Worm (Caenorhabditis elegans) whole organism, L2 larva: ENCODE results near the gene W08E12.9.

Experiments
- C34F6.9 ChIP-seq: fragments of 150-350 bp; optimal IDR thresholded peaks from 2 replicates; lab custom pipeline; 2014; ENCODE audit warnings: missing biosample characterization, missing genetic modification characterization
- F13H6.1 ChIP-seq: sonication (generic microtip); optimal IDR thresholded peaks from 2 replicates; lab custom pipeline; 2016; ENCODE audit warnings: missing genetic modification characterization, missing compliant biosample characterization
- R02D3.7 ChIP-seq: fragments of 150-350 bp; optimal IDR thresholded peaks from 2 replicates; lab custom pipeline; 2014; ENCODE audit warnings: missing biosample characterization, missing genetic modification characterization
- Y55F3AM.14 ChIP-seq: fragments of 200-800 bp; sonication (Bioruptor generic); optimal IDR thresholded peaks from 2 replicates; lab custom pipeline; 2018; ENCODE audit warnings: mild to moderate bottlenecking, missing genetic modification characterization, missing compliant biosample characterization
- ZK546.5 ChIP-seq: sonication (generic microtip); optimal IDR thresholded peaks from 2 replicates; lab custom pipeline; 2017; ENCODE audit warnings: missing biosample characterization, missing genetic modification characterization
- alr-1 ChIP-seq: fragments of 150-350 bp; optimal IDR thresholded peaks from 2 replicates; lab custom pipeline; 2014; ENCODE audit warnings: missing biosample characterization, missing genetic modification characterization
- aly-2 ChIP-seq: fragments of 150-350 bp; optimal IDR thresholded peaks from 2 replicates; lab custom pipeline; 2014; ENCODE audit warnings: missing biosample characterization, missing genetic modification characterization
- ama-1 ChIP-seq: fragments of 150-350 bp; optimal IDR thresholded peaks from 2 replicates; lab custom pipeline; 2018; ENCODE audit warnings: inconsistent platforms
- blmp-1 ChIP-seq: sonication (generic microtip); optimal IDR thresholded peaks from 2 replicates; lab custom pipeline; 2017; ENCODE audit warnings: missing genetic modification characterization, mild to moderate bottlenecking, missing compliant biosample characterization, antibody characterized with exemption, moderate library complexity; ENCODE audit not compliant: insufficient read depth
- ceh-16 ChIP-seq: fragments of 150-350 bp; optimal IDR thresholded peaks from 2 replicates; lab custom pipeline; 2014; ENCODE audit warnings: missing biosample characterization, missing genetic modification characterization
- ceh-82 ChIP-seq: fragments of 150-350 bp; optimal IDR thresholded peaks from 2 replicates; lab custom pipeline; 2014; ENCODE audit warnings: missing biosample characterization, missing genetic modification characterization
- crh-2 ChIP-seq: sonication (generic microtip); optimal IDR thresholded peaks from 2 replicates; lab custom pipeline; 2017; ENCODE audit warnings: missing biosample characterization, missing genetic modification characterization
- dmd-4 ChIP-seq: sonication (generic microtip); optimal IDR thresholded peaks from 2 replicates; lab custom pipeline; 2017; ENCODE audit warnings: missing biosample characterization, missing genetic modification characterization
- egl-27 ChIP-seq: sonication (generic microtip); optimal IDR thresholded peaks from 3 replicates; lab custom pipeline; 2017; ENCODE audit warnings: missing biosample characterization, missing genetic modification reagents, missing genetic modification characterization
- elt-1 ChIP-seq: fragments of 150-350 bp; optimal IDR thresholded peaks from 2 replicates; lab custom pipeline; 2014; ENCODE audit warnings: missing biosample characterization, missing genetic modification characterization
- elt-3 ChIP-seq: sonication (generic microtip); optimal IDR thresholded peaks from 2 replicates; lab custom pipeline; 2017; ENCODE audit warnings: missing biosample characterization, missing genetic modification characterization
- fos-1 ChIP-seq: fragments of 150-350 bp; optimal IDR thresholded peaks from 2 replicates; lab custom pipeline; 2014; ENCODE audit warnings: missing biosample characterization, missing genetic modification characterization
- gmeb-1 ChIP-seq: fragments of 150-350 bp; optimal IDR thresholded peaks from 2 replicates; lab custom pipeline; 2014; ENCODE audit warnings: missing biosample characterization, missing genetic modification characterization
- lin-11 ChIP-seq: fragments of 150-350 bp; sonication (generic microtip); optimal IDR thresholded peaks from 2 replicates; lab custom pipeline; 2014; ENCODE audit warnings: missing biosample characterization, missing genetic modification characterization, inconsistent platforms, mixed read lengths
- lin-13 ChIP-seq: fragments of 150-350 bp; optimal IDR thresholded peaks from 2 replicates; lab custom pipeline; 2014; ENCODE audit warnings: missing biosample characterization, missing genetic modification reagents, missing genetic modification characterization
- lin-39 ChIP-seq: fragments of 150-350 bp; optimal IDR thresholded peaks from 2 replicates; lab custom pipeline; 2014; ENCODE audit warnings: missing biosample characterization, missing genetic modification reagents, missing genetic modification characterization
- lsy-2 ChIP-seq, 2 experiments: fragments of 150-350 bp in 1 of 2; sonication (generic microtip) in 1 of 2; optimal IDR thresholded peaks; 2 replicates each; lab custom pipeline; 2014 to 2017; ENCODE audit warnings: missing biosample characterization in 2 of 2, missing genetic modification characterization in 2 of 2
- mab-5 ChIP-seq: fragments of 150-350 bp; optimal IDR thresholded peaks from 2 replicates; lab custom pipeline; 2014; ENCODE audit warnings: missing biosample characterization, missing genetic modification characterization
- mbf-1 ChIP-seq: sonication (generic microtip); optimal IDR thresholded peaks from 2 replicates; lab custom pipeline; 2017; ENCODE audit warnings: missing biosample characterization, missing genetic modification characterization
- mdl-1 ChIP-seq, 2 experiments: fragments of 150-350 bp in 1 of 2; sonication (generic microtip) in 1 of 2; optimal IDR thresholded peaks; 2 replicates each; lab custom pipeline; 2017; ENCODE audit warnings: missing biosample characterization in 2 of 2, missing genetic modification characterization in 2 of 2
- nhr-10 ChIP-seq: sonication (generic microtip); optimal IDR thresholded peaks from 2 replicates; lab custom pipeline; 2017; ENCODE audit warnings: missing biosample characterization, missing genetic modification characterization
- nhr-11 ChIP-seq: fragments of 150-350 bp; optimal IDR thresholded peaks from 2 replicates; lab custom pipeline; 2014; ENCODE audit warnings: missing biosample characterization, missing genetic modification characterization
- nhr-12 ChIP-seq: fragments of 150-350 bp; optimal IDR thresholded peaks from 2 replicates; lab custom pipeline; 2014; ENCODE audit warnings: missing biosample characterization, missing genetic modification characterization
- nhr-129 ChIP-seq: fragments of 150-350 bp; optimal IDR thresholded peaks from 2 replicates; lab custom pipeline; 2014; ENCODE audit warnings: missing biosample characterization, missing genetic modification characterization
- nhr-21 ChIP-seq: fragments of 150-350 bp; optimal IDR thresholded peaks from 2 replicates; lab custom pipeline; 2014; ENCODE audit warnings: missing biosample characterization, missing genetic modification characterization
- nhr-23 ChIP-seq: fragments of 150-350 bp; optimal IDR thresholded peaks from 2 replicates; lab custom pipeline; 2014; ENCODE audit warnings: missing biosample characterization, missing genetic modification reagents, missing genetic modification characterization
- nhr-237 ChIP-seq: fragments of 150-350 bp; optimal IDR thresholded peaks from 2 replicates; lab custom pipeline; 2014; ENCODE audit warnings: missing biosample characterization, missing genetic modification characterization
- nhr-25 ChIP-seq: fragments of 150-350 bp; sonication (generic microtip); optimal IDR thresholded peaks from 3 replicates; lab custom pipeline; 2014; ENCODE audit warnings: missing biosample characterization, missing genetic modification characterization
- nhr-6 ChIP-seq: fragments of 150-350 bp; optimal IDR thresholded peaks from 2 replicates; lab custom pipeline; 2014; ENCODE audit warnings: missing biosample characterization, missing genetic modification characterization
- nhr-77 ChIP-seq: fragments of 150-350 bp; optimal IDR thresholded peaks from 2 replicates; lab custom pipeline; 2014; ENCODE audit warnings: missing biosample characterization, missing genetic modification characterization
- peb-1 ChIP-seq: fragments of 150-350 bp; optimal IDR thresholded peaks from 2 replicates; lab custom pipeline; 2014; ENCODE audit warnings: missing biosample characterization, missing genetic modification characterization
- sem-4 ChIP-seq: fragments of 150-350 bp; optimal IDR thresholded peaks from 2 replicates; lab custom pipeline; 2014; ENCODE audit warnings: missing biosample characterization, missing genetic modification reagents, missing genetic modification characterization
- skn-1 ChIP-seq: sonication (generic microtip); optimal IDR thresholded peaks from 2 replicates; lab custom pipeline; 2017; ENCODE audit warnings: missing biosample characterization, missing genetic modification characterization
- sma-3 ChIP-seq: sonication (generic microtip); optimal IDR thresholded peaks from 2 replicates; lab custom pipeline; 2016; ENCODE audit warnings: missing genetic modification reagents, missing genetic modification characterization, missing compliant biosample characterization
- sma-9 ChIP-seq, 2 experiments: fragments of 150-350 bp in 1 of 2; sonication (generic microtip) in 1 of 2; optimal IDR thresholded peaks; 2 replicates each; lab custom pipeline; 2014 to 2016; ENCODE audit warnings: missing genetic modification characterization in 2 of 2, mild to moderate bottlenecking in 1 of 2, missing biosample characterization in 1 of 2, missing compliant biosample characterization in 1 of 2, missing genetic modification reagents in 1 of 2, moderate library complexity in 1 of 2
- snpc-4 ChIP-seq: fragments of 150-350 bp; optimal IDR thresholded peaks from 2 replicates; lab custom pipeline; 2014; ENCODE audit warnings: missing biosample characterization, missing genetic modification characterization
- unc-39 ChIP-seq: fragments of 150-350 bp; optimal IDR thresholded peaks from 2 replicates; lab custom pipeline; 2014; ENCODE audit warnings: missing biosample characterization, missing genetic modification characterization
- unc-55 ChIP-seq: fragments of 150-350 bp; sonication (generic microtip); optimal IDR thresholded peaks from 3 replicates; lab custom pipeline; 2014; ENCODE audit warnings: missing biosample characterization, missing genetic modification reagents, missing genetic modification characterization
- unc-62 ChIP-seq: fragments of 150-350 bp; optimal IDR thresholded peaks from 2 replicates; lab custom pipeline; 2014; ENCODE audit warnings: missing biosample characterization, missing genetic modification reagents, missing genetic modification characterization
- zag-1 ChIP-seq: fragments of 150-350 bp; optimal IDR thresholded peaks from 2 replicates; lab custom pipeline; 2014; ENCODE audit warnings: missing biosample characterization, missing genetic modification characterization
- ztf-1 ChIP-seq: fragments of 200-800 bp; sonication (Bioruptor generic); conservative IDR thresholded peaks from 2 replicates; pipeline ENCODE4 v1.3.6; 2022; ENCODE audit warnings: missing genetic modification characterization, missing compliant biosample characterization
- ztf-11 ChIP-seq: sonication (generic microtip); optimal IDR thresholded peaks from 2 replicates; lab custom pipeline; 2017; ENCODE audit warnings: missing biosample characterization, missing genetic modification characterization
- ztf-4 ChIP-seq: fragments of 150-350 bp; optimal IDR thresholded peaks from 2 replicates; lab custom pipeline; 2014; ENCODE audit warnings: missing biosample characterization, missing genetic modification characterization

W08E12.9 gene

ce11 chrIV:3345484-3345883 lies 38.1 kb upstream of the W08E12.9 start:
- TF ChIP-seq egl-27 (tag; lab: Kevin White, UChicago) = no peak

DNA sequence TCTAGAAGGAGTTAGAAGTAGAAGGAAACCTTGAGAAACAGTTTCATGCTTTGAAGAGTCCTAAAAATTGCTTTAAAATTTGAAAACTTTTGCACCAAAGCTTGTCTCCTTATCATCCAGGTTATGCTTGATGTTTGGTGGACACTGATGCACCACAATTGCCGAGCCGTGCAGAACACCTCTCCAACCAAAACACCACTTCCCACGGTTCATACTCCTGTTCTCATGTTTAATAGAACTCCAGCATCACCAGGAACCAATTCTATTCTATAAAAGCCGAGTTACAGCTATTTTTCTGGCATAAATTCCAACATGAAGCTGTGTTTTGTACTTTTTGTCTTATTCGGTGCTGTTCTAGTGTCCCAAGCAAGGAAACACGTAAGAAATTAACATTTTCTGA lies 33.8 kb upstream of the W08E12.9 start, which contains the start of gene F42A6.2:
TSS of gene F42A6.2 (plus strand) at position 301 of the 400 bp plus-strand sequence.
- TF ChIP-seq unc-55 (GFP tag; lab: Kevin White, UChicago) = no peak

DNA sequence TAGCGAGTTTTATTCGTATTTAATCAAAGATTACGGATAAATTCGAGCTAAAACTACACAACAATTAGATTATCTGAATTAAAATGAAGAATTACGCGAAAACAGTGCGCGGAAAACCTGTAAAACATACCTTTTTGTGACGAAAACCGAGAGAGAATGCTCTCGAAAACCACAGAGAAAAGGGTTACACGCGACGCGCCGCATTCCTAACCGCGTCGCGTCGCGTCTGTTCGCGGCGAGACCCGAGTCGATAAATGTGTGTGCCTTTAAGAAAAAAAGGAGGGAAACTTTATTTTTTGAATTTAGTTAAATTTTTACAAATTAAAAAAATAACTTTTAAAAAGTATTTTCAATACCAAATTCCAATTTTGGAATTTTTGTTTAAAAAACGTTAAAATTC lies 31.3 kb upstream of the W08E12.9 start, which contains the start of gene hrpa-1:
TSS of gene hrpa-1 (minus strand) at position 192 of the 400 bp plus-strand sequence.
- TF ChIP-seq elt-1 (tag; lab: Kevin White, UChicago) (no peak), nhr-10 (tag; lab: Kevin White, UChicago) (no peak), C34F6.9 (tag; lab: Kevin White, UChicago) (peak; percentile 94), elt-3 (tag; lab: Kevin White, UChicago) (no peak), ceh-82 (peak; percentile 62), nhr-25 (tag; lab: Kevin White, UChicago) (peak; percentile 88), unc-39 (tag; lab: Kevin White, UChicago) (no peak), Y55F3AM.14 (GFP tag; lab: Kevin White, UChicago) (no peak), unc-55 (GFP tag; lab: Kevin White, UChicago) (peak; percentile 98), sma-3 (GFP tag; lab: Kevin White, UChicago) (peak; percentile 81), gmeb-1 (peak; percentile 97), alr-1 (no peak), nhr-11 (tag; lab: Kevin White, UChicago) (no peak), lsy-2 (tag; optimal IDR thresholded peaks at IDR 0.05; lab: Kevin White, UChicago) (peak; percentile 85 to 96), F13H6.1 (tag; lab: Kevin White, UChicago) (peak; percentile 76), nhr-129 (tag; lab: Kevin White, UChicago) (peak; percentile 64), dmd-4 (no peak), snpc-4 (peak; percentile 42), egl-27 (tag; lab: Kevin White, UChicago) (peak; percentile 8), sma-9 (GFP tag; optimal IDR thresholded peaks at IDR 0.05; lab: Kevin White, UChicago) (peak; percentile 70), sma-9 (tag; optimal IDR thresholded peaks at IDR 0.05; lab: Kevin White, UChicago) (no peak), nhr-237 (tag; lab: Kevin White, UChicago) (no peak), mbf-1 (tag; lab: Kevin White, UChicago) (no peak), ceh-16 (no peak), ama-1 (lab: Kevin White, UChicago) (peak; percentile 64), peb-1 (tag; lab: Kevin White, UChicago) (no peak), mab-5 (tag; lab: Kevin White, UChicago) (peak; percentile 56), ZK546.5 (tag; lab: Kevin White, UChicago) (peak; percentile 66), ztf-4 (tag; lab: Kevin White, UChicago) (peak; percentile 68), mdl-1 (tag; optimal IDR thresholded peaks at IDR 0.05; lab: Kevin White, UChicago) (peak in 1 of 2 experiments; percentile 46), lin-11 (tag; lab: Kevin White, UChicago) (peak; percentile 80), fos-1 (tag; lab: Kevin White, UChicago) (peak; percentile 64), R02D3.7 (no peak), nhr-12 (tag; lab: Kevin White, UChicago) (no peak), nhr-21 (tag; lab: Kevin White, UChicago) (peak; percentile 62), nhr-77 (tag; lab: Kevin White, UChicago) (no peak), lin-13 (GFP tag; lab: Kevin White, UChicago) (peak; percentile 92), ztf-1 (no peak), aly-2 (tag; lab: Kevin White, UChicago) (no peak), unc-62 (GFP tag; lab: Kevin White, UChicago) (no peak), ztf-11 (no peak), crh-2 (tag; lab: Kevin White, UChicago) (peak; percentile 90), skn-1 (no peak), blmp-1 (tag; lab: Kevin White, UChicago) (peak; percentile 28), nhr-23 (no peak), lin-39 (tag; lab: Kevin White, UChicago) (no peak), sem-4 (tag; lab: Kevin White, UChicago) (peak; percentile 56), zag-1 (tag; lab: Kevin White, UChicago) (peak; percentile 17), nhr-6 (peak; percentile 60)
